Worm (Caenorhabditis elegans) whole organism, late embryonic: ENCODE measurements around the gene plc-4.

Experiments
- K02D7.2 ChIP-seq: sonication (generic microtip); optimal IDR thresholded peaks from 2 replicates; lab custom pipeline; 2017; ENCODE audit warnings: mild to moderate bottlenecking, missing genetic modification characterization, missing compliant biosample characterization
- T23F11.4 ChIP-seq: fragments of 200-800 bp; sonication (Bioruptor generic); optimal IDR thresholded peaks from 2 replicates; lab custom pipeline; 2018; ENCODE audit warnings: mild to moderate bottlenecking, missing genetic modification characterization, missing compliant biosample characterization
- Y22D7AL.16 ChIP-seq: sonication (generic microtip); optimal IDR thresholded peaks from 2 replicates; lab custom pipeline; 2016; ENCODE audit warnings: missing genetic modification characterization, missing compliant biosample characterization
- ama-1 ChIP-seq: fragments of 150-350 bp; optimal IDR thresholded peaks from 2 replicates; lab custom pipeline; 2014
- ceh-24 ChIP-seq: sonication (generic microtip); optimal IDR thresholded peaks from 2 replicates; lab custom pipeline; 2016; ENCODE audit warnings: mild to moderate bottlenecking, missing genetic modification characterization, missing compliant biosample characterization
- ceh-34 ChIP-seq: sonication (generic microtip); optimal IDR thresholded peaks from 2 replicates; lab custom pipeline; 2016; ENCODE audit warnings: mild to moderate bottlenecking, missing genetic modification characterization, missing compliant biosample characterization
- ceh-48 ChIP-seq: sonication (generic microtip); optimal IDR thresholded peaks from 2 replicates; lab custom pipeline; 2016; ENCODE audit warnings: missing genetic modification characterization, inconsistent platforms, missing compliant biosample characterization
- dmd-4 ChIP-seq: sonication (generic microtip); optimal IDR thresholded peaks from 2 replicates; lab custom pipeline; 2016; ENCODE audit warnings: borderline replicate concordance, missing genetic modification characterization, missing compliant biosample characterization
- dve-1 ChIP-seq: sonication (generic microtip); optimal IDR thresholded peaks from 2 replicates; lab custom pipeline; 2017; ENCODE audit warnings: antibody characterized with exemption, mild to moderate bottlenecking, missing genetic modification characterization, missing compliant biosample characterization
- elt-2 ChIP-seq: sonication (generic microtip); optimal IDR thresholded peaks from 2 replicates; lab custom pipeline; 2016; ENCODE audit warnings: missing genetic modification reagents, missing genetic modification characterization, missing compliant biosample characterization
- elt-4 ChIP-seq: sonication (generic microtip); optimal IDR thresholded peaks from 2 replicates; lab custom pipeline; 2016; ENCODE audit warnings: missing genetic modification characterization, missing compliant biosample characterization
- ets-4 ChIP-seq: sonication (generic microtip); optimal IDR thresholded peaks from 2 replicates; lab custom pipeline; 2016; ENCODE audit warnings: missing genetic modification characterization, missing compliant biosample characterization
- fkh-10 ChIP-seq: fragments of 150-350 bp; optimal IDR thresholded peaks from 2 replicates; lab custom pipeline; 2014; ENCODE audit warnings: missing biosample characterization, missing genetic modification reagents, missing genetic modification characterization
- hlh-30 ChIP-seq: sonication (generic microtip); optimal IDR thresholded peaks from 2 replicates; lab custom pipeline; 2017; ENCODE audit warnings: antibody characterized with exemption, missing genetic modification characterization, missing compliant biosample characterization; ENCODE audit not compliant: insufficient read depth
- hlh-8 ChIP-seq: sonication (generic microtip); optimal IDR thresholded peaks from 2 replicates; lab custom pipeline; 2016; ENCODE audit warnings: missing genotype, missing genetic modification characterization, missing compliant biosample characterization
- lim-6 ChIP-seq: sonication (generic microtip); optimal IDR thresholded peaks from 2 replicates; lab custom pipeline; 2016; ENCODE audit warnings: missing genetic modification characterization, missing compliant biosample characterization
- odd-2 ChIP-seq: sonication (generic microtip); optimal IDR thresholded peaks from 2 replicates; lab custom pipeline; 2017; ENCODE audit warnings: antibody characterized with exemption, mild to moderate bottlenecking, missing genetic modification characterization, missing compliant biosample characterization
- pat-9 ChIP-seq: fragments of 200-800 bp; sonication (Bioruptor generic); optimal IDR thresholded peaks from 2 replicates; lab custom pipeline; 2018; ENCODE audit warnings: mild to moderate bottlenecking, missing genetic modification characterization, moderate library complexity, missing compliant biosample characterization
- pax-1 ChIP-seq: fragments of 150-350 bp; optimal IDR thresholded peaks from 2 replicates; lab custom pipeline; 2014; ENCODE audit warnings: missing biosample characterization, missing genetic modification characterization
- pqm-1 ChIP-seq: sonication (generic microtip); optimal IDR thresholded peaks from 2 replicates; lab custom pipeline; 2016; ENCODE audit warnings: missing genetic modification characterization, missing compliant biosample characterization
- pros-1 ChIP-seq: fragments of 150-350 bp; optimal IDR thresholded peaks from 2 replicates; lab custom pipeline; 2014; ENCODE audit warnings: missing biosample characterization, missing genetic modification reagents, missing genetic modification characterization
- ref-2 ChIP-seq: sonication (generic microtip); optimal IDR thresholded peaks from 2 replicates; lab custom pipeline; 2016; ENCODE audit warnings: missing genetic modification characterization, missing compliant biosample characterization
- rnt-1 ChIP-seq: sonication (generic microtip); optimal IDR thresholded peaks from 2 replicates; lab custom pipeline; 2016; ENCODE audit warnings: missing genetic modification characterization, missing compliant biosample characterization
- syd-9 ChIP-seq: sonication (generic microtip); optimal IDR thresholded peaks from 2 replicates; lab custom pipeline; 2016; ENCODE audit warnings: mild to moderate bottlenecking, missing genetic modification characterization, moderate library complexity, missing compliant biosample characterization
- ttx-3 ChIP-seq: sonication (generic microtip); optimal IDR thresholded peaks from 2 replicates; lab custom pipeline; 2016; ENCODE audit warnings: missing genetic modification reagents, missing genetic modification characterization, missing compliant biosample characterization
- unc-3 ChIP-seq, 2 experiments: fragments of 200-800 bp in 1 of 2; sonication (Bioruptor generic) in 1 of 2; sonication (generic microtip) in 1 of 2; conservative IDR thresholded peaks in 1 of 2; optimal IDR thresholded peaks in 1 of 2; 2 replicates each; pipeline versions ENCODE4 v1.3.6 to Lab custom; 2016 to 2022; ENCODE audit warnings: missing compliant biosample characterization in 2 of 2, missing genetic modification characterization in 2 of 2, missing genetic modification reagents in 1 of 2
- unc-42 ChIP-seq: sonication (generic microtip); optimal IDR thresholded peaks from 2 replicates; lab custom pipeline; 2016; ENCODE audit warnings: missing genotype, missing genetic modification characterization, missing compliant biosample characterization
- unc-55 ChIP-seq: sonication (generic microtip); optimal IDR thresholded peaks from 2 replicates; lab custom pipeline; 2017; ENCODE audit warnings: missing biosample characterization, missing genetic modification reagents, missing genetic modification characterization
- zip-5 ChIP-seq: sonication (generic microtip); optimal IDR thresholded peaks from 2 replicates; lab custom pipeline; 2016; ENCODE audit warnings: missing genetic modification characterization, missing compliant biosample characterization
- ztf-16 ChIP-seq: sonication (generic microtip); optimal IDR thresholded peaks from 2 replicates; lab custom pipeline; 2017; ENCODE audit warnings: missing genetic modification characterization, missing compliant biosample characterization

Gene plc-4

ce11 chrIV:7542485-7543001 lies 30.1 kb upstream of the plc-4 start, which contains the start of gene R05G6.10:
R05G6.10 (minus strand) TSS chrIV:7542535.
- no peak for TF ChIP-seq dmd-4 (tag; lab: Kevin White, UChicago)
- no peak for TF ChIP-seq fkh-10 (GFP tag; lab: Kevin White, UChicago)
- peak; percentile 92 for TF ChIP-seq unc-42

DNA sequence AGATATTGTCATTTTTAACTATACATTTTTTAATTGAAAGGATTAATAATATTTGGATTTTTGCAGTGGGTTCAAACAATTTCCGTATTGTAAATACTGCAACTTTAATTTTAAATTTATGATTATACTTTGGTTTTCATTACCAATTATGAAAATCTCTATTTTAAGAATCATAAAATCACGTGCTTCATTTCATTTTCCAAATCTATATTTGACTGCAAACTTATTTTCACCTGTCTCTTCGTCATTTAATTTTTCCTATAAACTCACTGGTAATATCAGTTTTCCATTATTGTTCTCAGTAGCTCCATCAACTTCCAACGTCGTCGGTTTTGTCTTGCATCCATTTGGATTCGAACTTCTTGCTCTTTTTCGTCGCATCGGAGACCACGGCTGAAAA lies 19.9 kb upstream of the plc-4 start, which contains the start of gene R05G6.1:
Gene R05G6.1, plus strand, starts transcription at position 301 of the 400 bp plus-strand sequence.
- TF ChIP-seq pqm-1 (tag; lab: Kevin White, UChicago) (no peak), ceh-48 (tag; lab: Kevin White, UChicago) (no peak), pros-1 (no peak), pax-1 (tag; lab: Kevin White, UChicago) (no peak), syd-9 (tag; lab: Kevin White, UChicago) (no peak), unc-55 (GFP tag; lab: Kevin White, UChicago) (no peak), lim-6 (tag; lab: Kevin White, UChicago) (no peak), ceh-34 (tag; lab: Kevin White, UChicago) (no peak)

DNA sequence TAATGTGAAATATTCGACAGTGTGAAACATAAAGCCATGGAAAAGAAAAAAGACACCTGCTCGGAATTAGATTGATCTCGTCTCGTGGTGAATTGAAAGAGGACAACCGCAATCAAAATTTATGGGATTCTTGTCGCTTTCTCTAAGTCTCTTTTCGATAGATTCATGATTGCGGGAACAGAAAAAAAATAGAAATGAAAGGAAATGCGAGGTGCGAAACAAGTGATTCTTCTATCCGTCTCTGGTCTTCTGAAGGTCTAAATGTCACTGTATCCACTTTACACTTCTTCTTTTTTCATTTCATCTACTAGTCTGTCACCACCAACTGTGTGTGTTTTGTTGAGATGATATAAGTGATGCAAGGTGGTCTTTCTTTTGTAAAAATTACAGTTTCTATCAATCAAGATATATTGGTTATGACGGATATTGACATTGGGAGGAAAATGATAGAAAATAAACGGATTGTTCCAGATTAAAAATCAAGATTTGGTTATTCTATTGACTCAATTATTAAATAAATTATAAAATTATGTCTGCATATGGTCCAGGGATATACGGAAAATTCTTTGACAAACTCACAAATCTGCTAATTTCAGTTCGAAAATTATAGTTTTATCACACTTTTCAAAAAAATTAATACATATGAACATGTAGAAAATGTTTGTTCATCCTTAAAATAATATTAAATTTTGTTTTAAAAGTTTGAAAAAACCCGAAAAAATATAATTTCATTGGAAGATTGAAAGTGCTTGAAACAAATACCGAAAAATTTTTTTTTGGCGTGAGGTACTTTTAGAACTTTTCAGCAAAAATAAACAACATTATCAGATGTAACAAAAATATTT lies 18.0 kb upstream of the plc-4 start:
- TF ChIP-seq dmd-4 (tag; lab: Kevin White, UChicago) (no peak), T23F11.4 (GFP tag; lab: Kevin White, UChicago) (no peak), ref-2 (no peak), ceh-24 (tag; lab: Kevin White, UChicago) (no peak), ttx-3 (tag; lab: Kevin White, UChicago) (no peak), hlh-30 (tag; lab: Kevin White, UChicago) (no peak), ceh-34 (tag; lab: Kevin White, UChicago) (no peak), ztf-16 (tag; lab: Kevin White, UChicago) (no peak), ama-1 (lab: Kevin White, UChicago) (no peak), unc-55 (GFP tag; lab: Kevin White, UChicago) (no peak), pat-9 (no peak), dve-1 (no peak), Y22D7AL.16 (no peak), unc-3 (GFP tag; conservative IDR thresholded peaks at IDR 0.05; lab: Robert Waterston, UW) (no peak), unc-3 (tag; optimal IDR thresholded peaks at IDR 0.05; lab: Kevin White, UChicago) (no peak), zip-5 (no peak), elt-2 (tag; lab: Kevin White, UChicago) (no peak), ets-4 (tag; lab: Kevin White, UChicago) (no peak), elt-4 (tag; lab: Kevin White, UChicago) (no peak)
- TF ChIP-seq, all 69 proteins: peak for 0

DNA sequence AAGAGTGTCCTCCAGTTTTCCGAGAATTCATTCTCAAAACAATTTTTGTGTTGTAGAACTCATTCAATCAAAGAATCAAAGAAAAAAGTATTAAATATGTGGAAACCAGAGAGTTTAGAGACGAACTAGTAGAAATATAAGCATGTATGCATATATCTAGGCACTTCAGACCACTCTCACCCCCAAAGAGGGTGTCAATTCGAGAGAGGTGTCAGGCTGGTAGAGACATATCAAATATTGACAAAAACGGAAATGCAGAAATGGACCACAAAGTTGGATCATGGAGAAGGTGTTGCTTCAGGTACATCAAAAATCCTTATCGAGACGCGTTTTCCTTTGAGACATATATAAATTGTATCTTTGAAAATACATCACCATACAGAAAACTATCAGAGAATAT lies 11.3 kb upstream of the plc-4 start:
- TF ChIP-seq odd-2 (tag; lab: Kevin White, UChicago) (no peak), hlh-30 (tag; lab: Kevin White, UChicago) (no peak), hlh-8 (tag; lab: Kevin White, UChicago) (no peak)
- TF ChIP-seq, all 69 proteins: peak for 0

ce11 chrIV:7521591-7521990 lies 9.1 kb upstream of the plc-4 start:
- TF ChIP-seq K02D7.2 (tag; lab: Kevin White, UChicago) (no peak), ref-2 (peak; percentile 58)

ce11 chrIV:7520841-7521240 lies 8.4 kb upstream of the plc-4 start:
- TF ChIP-seq ama-1 (lab: Kevin White, UChicago) (no peak), pros-1 (no peak), ref-2 (no peak), rnt-1 (tag; lab: Kevin White, UChicago) (no peak), ets-4 (tag; lab: Kevin White, UChicago) (no peak), elt-4 (tag; lab: Kevin White, UChicago) (no peak)
